Fruit fly (Drosophila melanogaster) whole organism, adult: Measurements from ENCODE around the gene CG33941.

Experiments used
- CG14711 ChIP-seq: fragments of 200-800 bp; sonication (Bioruptor generic); optimal IDR thresholded peaks from 2 replicates; lab custom pipeline; 2018; ENCODE audit warnings: missing biosample characterization, mild to moderate bottlenecking, missing genetic modification characterization, moderate library complexity
- CG7101 ChIP-seq: fragments of 200-800 bp; sonication (Bioruptor generic); optimal IDR thresholded peaks from 2 replicates; lab custom pipeline; 2018; ENCODE audit warnings: missing biosample characterization, mild to moderate bottlenecking, missing genetic modification characterization, moderate library complexity
- Hr96 ChIP-seq: fragments of 200-800 bp; sonication (Bioruptor generic); optimal IDR thresholded peaks from 2 replicates; lab custom pipeline; 2016; ENCODE audit warnings: missing biosample characterization, missing genetic modification characterization

- TF ChIP-seq Hr96 (peak; percentile 82), CG7101 (tag; lab: Kevin White, UChicago) (peak; percentile 58), CG14711 (tag; lab: Kevin White, UChicago) (peak; percentile 64)
These were observed 42.5 kb upstream of the CG33941 start for dm6 chr4:424630-425327.
